Worm (Caenorhabditis elegans) whole organism, mixed stage, embryonic: ENCODE data around the gene igeg-2.
A peak's percentile ranks its signal among the peaks of the same experiment; 100 is the strongest.

Experiments used
- M03D4.4 ChIP-seq: sonication (generic microtip); optimal IDR thresholded peaks from 2 replicates; lab custom pipeline; 2017; ENCODE audit warnings: mild to moderate bottlenecking, missing genetic modification characterization, missing compliant biosample characterization
- bed-3 ChIP-seq: fragments of 200-800 bp; sonication (Bioruptor generic); optimal IDR thresholded peaks from 3 replicates; lab custom pipeline; 2018; ENCODE audit warnings: mild to moderate bottlenecking, missing genetic modification characterization, moderate library complexity, missing compliant biosample characterization
- ceh-39 ChIP-seq: fragments of 150-350 bp; optimal IDR thresholded peaks from 2 replicates; lab custom pipeline; 2014; ENCODE audit warnings: missing biosample characterization, missing genetic modification characterization
- ceh-43 ChIP-seq: fragments of 200-800 bp; sonication (Bioruptor generic); optimal IDR thresholded peaks from 2 replicates; lab custom pipeline; 2018; ENCODE audit warnings: mild to moderate bottlenecking, missing genetic modification characterization, moderate library complexity, missing compliant biosample characterization
- ceh-83 ChIP-seq: fragments of 200-800 bp; sonication (Bioruptor generic); optimal IDR thresholded peaks from 2 replicates; lab custom pipeline; 2018; ENCODE audit warnings: mild to moderate bottlenecking, missing genetic modification characterization, missing compliant biosample characterization
- ces-1 ChIP-seq: fragments of 150-350 bp; optimal IDR thresholded peaks from 2 replicates; lab custom pipeline; 2014; ENCODE audit warnings: missing biosample characterization, missing genetic modification reagents, missing genetic modification characterization
- cnd-1 ChIP-seq: fragments of 200-800 bp; sonication (Bioruptor generic); optimal IDR thresholded peaks from 2 replicates; lab custom pipeline; 2018; ENCODE audit warnings: mild to moderate bottlenecking, missing genetic modification characterization, missing compliant biosample characterization
- drap-1 ChIP-seq: fragments of 200-800 bp; sonication (Bioruptor generic); optimal IDR thresholded peaks from 3 replicates; lab custom pipeline; 2018; ENCODE audit warnings: mild to moderate bottlenecking, missing genetic modification characterization, missing compliant biosample characterization
- elt-1 ChIP-seq: sonication (generic microtip); optimal IDR thresholded peaks from 2 replicates; lab custom pipeline; 2017; ENCODE audit warnings: missing genetic modification characterization, mild to moderate bottlenecking, missing compliant biosample characterization, antibody characterized with exemption, moderate library complexity, borderline replicate concordance; ENCODE audit not compliant: insufficient read depth
- elt-3 ChIP-seq: fragments of 150-350 bp; optimal IDR thresholded peaks from 2 replicates; lab custom pipeline; 2014; ENCODE audit warnings: missing biosample characterization, missing genetic modification characterization
- flh-1 ChIP-seq: fragments of 200-800 bp; sonication (Bioruptor generic); optimal IDR thresholded peaks from 2 replicates; lab custom pipeline; 2018; ENCODE audit warnings: mild to moderate bottlenecking, missing genetic modification characterization, moderate library complexity, missing compliant biosample characterization
- ham-2 ChIP-seq: fragments of 200-800 bp; sonication (Bioruptor generic); optimal IDR thresholded peaks from 2 replicates; lab custom pipeline; 2018; ENCODE audit warnings: mild to moderate bottlenecking, missing genetic modification characterization, missing compliant biosample characterization
- hlh-1 ChIP-seq: fragments of 150-350 bp; optimal IDR thresholded peaks from 2 replicates; lab custom pipeline; 2014; ENCODE audit warnings: missing biosample characterization, missing genetic modification reagents, missing genetic modification characterization
- lin-13 ChIP-seq: fragments of 150-350 bp; optimal IDR thresholded peaks from 2 replicates; lab custom pipeline; 2014; ENCODE audit warnings: missing biosample characterization, missing genetic modification characterization
- lin-32 ChIP-seq: fragments of 200-800 bp; sonication (Bioruptor generic); optimal IDR thresholded peaks from 2 replicates; lab custom pipeline; 2018; ENCODE audit warnings: mild to moderate bottlenecking, missing genetic modification characterization, missing compliant biosample characterization
- lsy-2 ChIP-seq: fragments of 150-350 bp; optimal IDR thresholded peaks from 2 replicates; lab custom pipeline; 2014; ENCODE audit warnings: missing biosample characterization, missing genetic modification characterization
- mab-5 ChIP-seq: fragments of 150-350 bp; optimal IDR thresholded peaks from 2 replicates; lab custom pipeline; 2014; ENCODE audit warnings: missing biosample characterization, missing genetic modification characterization
- mep-1 ChIP-seq: fragments of 150-350 bp; optimal IDR thresholded peaks from 2 replicates; lab custom pipeline; 2017; ENCODE audit warnings: missing biosample characterization, missing genetic modification reagents, missing genetic modification characterization, inconsistent platforms
- mls-2 ChIP-seq: sonication (generic microtip); optimal IDR thresholded peaks from 2 replicates; lab custom pipeline; 2016; ENCODE audit warnings: mild to moderate bottlenecking, missing genetic modification characterization, moderate library complexity, missing compliant biosample characterization
- nhr-12 ChIP-seq: fragments of 150-350 bp; optimal IDR thresholded peaks from 2 replicates; lab custom pipeline; 2014; ENCODE audit warnings: missing biosample characterization, missing genetic modification characterization
- nhr-2 ChIP-seq: fragments of 150-350 bp; optimal IDR thresholded peaks from 2 replicates; lab custom pipeline; 2014; ENCODE audit warnings: missing biosample characterization, missing genetic modification characterization
- nhr-237 ChIP-seq: fragments of 150-350 bp; optimal IDR thresholded peaks from 2 replicates; lab custom pipeline; 2014; ENCODE audit warnings: missing biosample characterization, missing genetic modification characterization
- nhr-76 ChIP-seq: sonication (generic microtip); optimal IDR thresholded peaks from 2 replicates; lab custom pipeline; 2017; ENCODE audit warnings: missing biosample characterization, missing genetic modification characterization
- pha-4 ChIP-seq: fragments of 150-350 bp; optimal IDR thresholded peaks from 2 replicates; lab custom pipeline; 2018; ENCODE audit warnings: missing biosample characterization, missing genetic modification reagents, missing genetic modification characterization
- sem-2 ChIP-seq: fragments of 200-800 bp; sonication (Bioruptor generic); optimal IDR thresholded peaks from 2 replicates; lab custom pipeline; 2018; ENCODE audit warnings: mild to moderate bottlenecking, missing genetic modification characterization, missing compliant biosample characterization
- snpc-4 ChIP-seq: fragments of 150-350 bp; optimal IDR thresholded peaks from 2 replicates; lab custom pipeline; 2014; ENCODE audit warnings: missing biosample characterization, missing genetic modification characterization
- sptf-1 ChIP-seq: sonication (generic microtip); optimal IDR thresholded peaks from 2 replicates; lab custom pipeline; 2017; ENCODE audit warnings: mild to moderate bottlenecking, missing genetic modification characterization, moderate library complexity, missing compliant biosample characterization
- tbx-8 ChIP-seq: fragments of 200-800 bp; sonication (Bioruptor generic); optimal IDR thresholded peaks from 2 replicates; lab custom pipeline; 2018; ENCODE audit warnings: mild to moderate bottlenecking, missing genetic modification characterization, moderate library complexity, missing compliant biosample characterization
- unc-120 ChIP-seq: sonication (generic microtip); optimal IDR thresholded peaks from 2 replicates; lab custom pipeline; 2017; ENCODE audit warnings: missing genetic modification characterization, missing compliant biosample characterization; ENCODE audit not compliant: poor library complexity, severe bottlenecking
- unc-39 ChIP-seq: fragments of 150-350 bp; optimal IDR thresholded peaks from 2 replicates; lab custom pipeline; 2014; ENCODE audit warnings: missing biosample characterization, missing genetic modification characterization
- unc-62 ChIP-seq: fragments of 150-350 bp; optimal IDR thresholded peaks from 2 replicates; lab custom pipeline; 2014; ENCODE audit warnings: missing biosample characterization, missing genetic modification reagents, missing genetic modification characterization
- zip-8 ChIP-seq: fragments of 150-350 bp; optimal IDR thresholded peaks from 2 replicates; lab custom pipeline; 2014; ENCODE audit warnings: missing biosample characterization, missing genetic modification characterization
- ztf-11 ChIP-seq: fragments of 150-350 bp; optimal IDR thresholded peaks from 2 replicates; lab custom pipeline; 2014; ENCODE audit warnings: missing biosample characterization, missing genetic modification characterization

The igeg-2 gene

DNA sequence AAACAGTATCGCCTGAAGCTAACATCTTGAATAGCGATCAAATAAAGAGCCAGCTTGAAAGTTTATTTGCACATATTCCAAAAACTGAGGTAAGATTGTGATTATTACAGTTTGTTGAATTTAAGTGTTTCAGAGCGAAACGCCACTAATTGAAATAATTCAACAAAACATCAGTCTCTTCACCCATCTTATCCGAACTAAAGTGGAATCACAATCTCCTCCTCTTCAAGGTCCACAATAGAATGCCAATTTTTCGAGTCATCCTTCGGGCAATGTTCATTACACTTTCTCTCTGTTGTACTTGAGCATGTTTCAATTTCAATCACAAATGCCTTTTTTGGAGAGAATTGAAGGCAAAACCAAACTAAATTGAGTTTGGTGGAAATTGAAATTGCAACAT is 37.6 kb upstream of the igeg-2 start:
- peak; percentile 4 for TF ChIP-seq ces-1 (GFP tag; lab: Kevin White, UChicago)
- no peak for TF ChIP-seq sptf-1

ce11 chrX:11482637-11483036 is 36.2 kb upstream of the igeg-2 start:
- no peak for TF ChIP-seq zip-8 (tag; lab: Kevin White, UChicago)
- TF ChIP-seq nhr-2 (tag; lab: Kevin White, UChicago) = no peak
- no peak for TF ChIP-seq ceh-39 (tag; lab: Kevin White, UChicago)
- no peak for TF ChIP-seq ceh-43 (GFP tag; lab: Kevin White, UChicago)
- TF ChIP-seq drap-1 (GFP tag; lab: Kevin White, UChicago) = no peak
- TF ChIP-seq nhr-76 (tag; lab: Kevin White, UChicago) = no peak
- no peak for TF ChIP-seq ztf-11 (tag; lab: Kevin White, UChicago)
- TF ChIP-seq nhr-237 (tag; lab: Kevin White, UChicago) = peak; percentile 51
- TF ChIP-seq M03D4.4 = no peak
- no peak for TF ChIP-seq unc-39 (tag; lab: Kevin White, UChicago)
- peak; percentile 39 for TF ChIP-seq pha-4 (tag; lab: Kevin White, UChicago)
- no peak for TF ChIP-seq lin-32

ce11 chrX:11482134-11482533 is 35.7 kb upstream of the igeg-2 start:
- TF ChIP-seq bed-3 (GFP tag; lab: Kevin White, UChicago) = no peak
- TF ChIP-seq ceh-39 (tag; lab: Kevin White, UChicago) = no peak
- no peak for TF ChIP-seq hlh-1 (tag; lab: Kevin White, UChicago)
- TF ChIP-seq lsy-2 = no peak
- no peak for TF ChIP-seq elt-1 (tag; lab: Kevin White, UChicago)
- no peak for TF ChIP-seq nhr-76 (tag; lab: Kevin White, UChicago)
- no peak for TF ChIP-seq sptf-1
- TF ChIP-seq unc-120 (tag; lab: Kevin White, UChicago) = no peak
- no peak for TF ChIP-seq ham-2 (GFP tag; lab: Kevin White, UChicago)
- TF ChIP-seq unc-39 (tag; lab: Kevin White, UChicago) = no peak
- no peak for TF ChIP-seq cnd-1 (tag; lab: Kevin White, UChicago)
- TF ChIP-seq ceh-43 (GFP tag; lab: Kevin White, UChicago) = no peak
- TF ChIP-seq zip-8 (tag; lab: Kevin White, UChicago) = no peak
- no peak for TF ChIP-seq pha-4 (tag; lab: Kevin White, UChicago)
- no peak for TF ChIP-seq mls-2 (tag; lab: Kevin White, UChicago)
- no peak for TF ChIP-seq lin-13
- TF ChIP-seq ceh-83 = no peak
- TF ChIP-seq ztf-11 (tag; lab: Kevin White, UChicago) = no peak

DNA sequence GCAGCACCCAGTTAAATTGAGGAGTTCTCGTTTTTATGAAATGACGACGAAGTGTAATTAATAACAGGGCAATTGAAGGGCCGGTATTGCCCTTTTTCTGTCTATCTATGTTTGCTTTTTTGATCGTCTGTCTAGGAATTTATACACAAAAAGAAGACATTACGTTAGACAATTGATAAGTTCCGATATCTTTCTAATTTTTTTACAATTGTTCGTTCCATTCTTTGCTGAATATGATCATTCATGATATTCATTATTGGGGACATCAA is 35.3 kb upstream of the igeg-2 start:
- no peak for TF ChIP-seq flh-1 (GFP tag; lab: Kevin White, UChicago)
- no peak for TF ChIP-seq nhr-76 (tag; lab: Kevin White, UChicago)
- TF ChIP-seq mep-1 = no peak
- TF ChIP-seq lin-32 = no peak
- no peak for TF ChIP-seq mab-5 (tag; lab: Kevin White, UChicago)
- no peak for TF ChIP-seq snpc-4 (tag; lab: Kevin White, UChicago)
- no peak for TF ChIP-seq pha-4 (tag; lab: Kevin White, UChicago)
- no peak for TF ChIP-seq zip-8 (tag; lab: Kevin White, UChicago)
- no peak for TF ChIP-seq mls-2 (tag; lab: Kevin White, UChicago)
- no peak for TF ChIP-seq nhr-2 (tag; lab: Kevin White, UChicago)
- no peak for TF ChIP-seq sptf-1
- TF ChIP-seq cnd-1 (tag; lab: Kevin White, UChicago) = no peak
- TF ChIP-seq ham-2 (GFP tag; lab: Kevin White, UChicago) = no peak
- TF ChIP-seq elt-1 (tag; lab: Kevin White, UChicago) = no peak
- no peak for TF ChIP-seq nhr-12 (tag; lab: Kevin White, UChicago)
- TF ChIP-seq ztf-11 (tag; lab: Kevin White, UChicago) = no peak
- TF ChIP-seq elt-3 (tag; lab: Kevin White, UChicago) = no peak

ce11 chrX:11480990-11481824 is 34.8 kb upstream of the igeg-2 start:
- TF ChIP-seq ham-2 (GFP tag; lab: Kevin White, UChicago) (no peak), nhr-12 (tag; lab: Kevin White, UChicago) (no peak), lsy-2 (no peak), ces-1 (GFP tag; lab: Kevin White, UChicago) (no peak), drap-1 (GFP tag; lab: Kevin White, UChicago) (no peak), mls-2 (tag; lab: Kevin White, UChicago) (no peak), tbx-8 (GFP tag; lab: Kevin White, UChicago) (no peak), unc-39 (tag; lab: Kevin White, UChicago) (no peak), M03D4.4 (no peak), unc-62 (GFP tag; lab: Kevin White, UChicago) (no peak), hlh-1 (tag; lab: Kevin White, UChicago) (no peak), sptf-1 (no peak), sem-2 (GFP tag; lab: Kevin White, UChicago) (no peak), lin-32 (no peak), snpc-4 (tag; lab: Kevin White, UChicago) (no peak), flh-1 (GFP tag; lab: Kevin White, UChicago) (no peak)
